Worm (Caenorhabditis elegans) whole organism, early embryonic: ENCODE results near the gene nas-39.
A peak's percentile ranks its signal among the peaks of the same experiment; 100 is the strongest.

Source experiments
- B0310.2 ChIP-seq: sonication (generic microtip); optimal IDR thresholded peaks from 2 replicates; lab custom pipeline; 2016; ENCODE audit warnings: mild to moderate bottlenecking, missing genetic modification characterization, missing compliant biosample characterization
- aly-1 ChIP-seq: sonication (generic microtip); optimal IDR thresholded peaks from 2 replicates; lab custom pipeline; 2016; ENCODE audit warnings: missing genetic modification characterization, missing compliant biosample characterization
- ama-1 ChIP-seq: fragments of 150-350 bp; optimal IDR thresholded peaks from 2 replicates; lab custom pipeline; 2014
- ceh-13 ChIP-seq: fragments of 200-800 bp; sonication (Bioruptor generic); optimal IDR thresholded peaks from 2 replicates; lab custom pipeline; 2018; ENCODE audit warnings: mild to moderate bottlenecking, missing genetic modification characterization, missing compliant biosample characterization
- flt-1 ChIP-seq: fragments of 200-800 bp; sonication (Bioruptor generic); IDR thresholded peaks from 2 replicates; pipeline ENCODE4 v1.3.6; 2022; ENCODE audit warnings: missing genetic modification characterization, missing compliant biosample characterization
- hmbx-1 ChIP-seq: sonication (generic microtip); optimal IDR thresholded peaks from 2 replicates; lab custom pipeline; 2016; ENCODE audit warnings: mild to moderate bottlenecking, missing genetic modification characterization, missing compliant biosample characterization
- hmg-4 ChIP-seq: fragments of 200-800 bp; sonication (Bioruptor generic); optimal IDR thresholded peaks from 2 replicates; lab custom pipeline; 2018; ENCODE audit warnings: mild to moderate bottlenecking, missing genetic modification characterization, missing compliant biosample characterization
- pes-1 ChIP-seq: fragments of 200-800 bp; sonication (Bioruptor generic); IDR thresholded peaks from 2 replicates; pipeline ENCODE4 v1.3.6; 2022; ENCODE audit warnings: missing genetic modification reagents, missing genetic modification characterization, missing compliant biosample characterization
- scrt-1 ChIP-seq: fragments of 200-800 bp; sonication (Bioruptor generic); IDR thresholded peaks from 2 replicates; pipeline ENCODE4 v1.3.6; 2022; ENCODE audit warnings: missing genetic modification characterization, missing compliant biosample characterization
- sea-1 ChIP-seq: fragments of 200-800 bp; sonication (Bioruptor generic); conservative IDR thresholded peaks from 2 replicates; pipeline ENCODE4 v1.3.6; 2022; ENCODE audit warnings: missing genetic modification characterization, missing compliant biosample characterization
- tbx-37 ChIP-seq: fragments of 200-800 bp; sonication (Bioruptor generic); conservative IDR thresholded peaks from 2 replicates; pipeline ENCODE4 v1.3.6; 2022; ENCODE audit warnings: missing genetic modification reagents, missing genetic modification characterization, missing compliant biosample characterization

- TF ChIP-seq hmg-4 (GFP tag; lab: Kevin White, UChicago) (no peak), sea-1 (GFP tag; lab: Robert Waterston, UW) (0 out of 2 replicates have a peak, but pooled peaks have one; percentile 59), flt-1 (GFP tag; lab: Robert Waterston, UW) (no peak), ama-1 (lab: Kevin White, UChicago) (no peak), hmbx-1 (no peak), pes-1 (GFP tag; lab: Robert Waterston, UW) (peak; percentile 60; the same call in 1 of the 2 replicates), aly-1 (no peak), tbx-37 (GFP tag; lab: Robert Waterston, UW) (no peak), B0310.2 (tag; lab: Kevin White, UChicago) (no peak), ceh-13 (GFP tag; lab: Kevin White, UChicago) (no peak), scrt-1 (GFP tag; lab: Robert Waterston, UW) (0 out of 2 replicates have a peak, but pooled peaks have one; percentile 45)
Measured at ce11 chrX:16502997-16503396, 46.3 kb downstream of the nas-39 start.
